Worm (Caenorhabditis elegans) whole organism, L4 larva: ENCODE data around the gene R12H7.4.
A peak's percentile ranks its signal among the peaks of the same experiment; 100 is the strongest.

ENCODE experiments used
- D1046.2 ChIP-seq: fragments of 200-800 bp; sonication (Bioruptor generic); IDR thresholded peaks from 2 replicates; pipeline ENCODE4 v1.3.6; 2022; ENCODE audit warnings: missing genetic modification characterization, missing compliant biosample characterization
- F37D6.2 ChIP-seq: sonication (generic microtip); optimal IDR thresholded peaks from 2 replicates; lab custom pipeline; 2016; ENCODE audit warnings: mild to moderate bottlenecking, missing genetic modification characterization, missing compliant biosample characterization
- F49E8.2 ChIP-seq: sonication (generic microtip); optimal IDR thresholded peaks from 2 replicates; lab custom pipeline; 2016; ENCODE audit warnings: missing compliant biosample characterization, mild to moderate bottlenecking, missing genetic modification characterization, borderline replicate concordance
- Y75B8A.6 ChIP-seq: fragments of 200-800 bp; sonication (Bioruptor generic); IDR thresholded peaks from 2 replicates; pipeline ENCODE4 v1.3.6; 2022; ENCODE audit warnings: missing genetic modification reagents, missing genetic modification characterization, missing compliant biosample characterization
- ZK337.2 ChIP-seq: fragments of 200-800 bp; sonication (Bioruptor generic); IDR thresholded peaks from 2 replicates; pipeline ENCODE4 v1.3.6; 2022; ENCODE audit warnings: missing genetic modification reagents, missing genetic modification characterization, missing compliant biosample characterization
- ZK546.5 ChIP-seq, 2 experiments: sonication (generic microtip); optimal IDR thresholded peaks; 2 replicates each; lab custom pipeline; 2017; ENCODE audit warnings: missing biosample characterization in 2 of 2, missing genetic modification characterization in 2 of 2
- aha-1 ChIP-seq: fragments of 150-350 bp; peaks from one replicate; lab custom pipeline; 2014; ENCODE audit warnings: missing biosample characterization, missing genetic modification characterization
- aly-2 ChIP-seq: sonication (generic microtip); optimal IDR thresholded peaks from 2 replicates; lab custom pipeline; 2018; ENCODE audit warnings: missing biosample characterization, missing genetic modification characterization
- ama-1 ChIP-seq: fragments of 150-350 bp; optimal IDR thresholded peaks from 2 replicates; lab custom pipeline; 2014; ENCODE audit warnings: inconsistent platforms, mixed read lengths
- arid-1 ChIP-seq: fragments of 200-800 bp; sonication (Bioruptor generic); conservative IDR thresholded peaks from 2 replicates; pipeline ENCODE4 v1.3.6; 2022; ENCODE audit warnings: missing genetic modification reagents, missing genetic modification characterization, missing compliant biosample characterization
- attf-4 ChIP-seq: sonication (generic microtip); optimal IDR thresholded peaks from 3 replicates; lab custom pipeline; 2017; ENCODE audit warnings: missing biosample characterization, missing genetic modification characterization
- ceh-28 ChIP-seq: fragments of 150-350 bp; optimal IDR thresholded peaks from 2 replicates; lab custom pipeline; 2014; ENCODE audit warnings: missing biosample characterization, missing genetic modification reagents, missing genetic modification characterization
- ceh-32 ChIP-seq: sonication (generic microtip); optimal IDR thresholded peaks from 2 replicates; lab custom pipeline; 2016; ENCODE audit warnings: mild to moderate bottlenecking, missing genetic modification characterization, missing compliant biosample characterization; ENCODE audit not compliant: poor library complexity
- ceh-62 ChIP-seq: sonication (generic microtip); optimal IDR thresholded peaks from 2 replicates; lab custom pipeline; 2017; ENCODE audit warnings: missing biosample characterization, missing genetic modification characterization
- ceh-82 ChIP-seq: sonication (generic microtip); optimal IDR thresholded peaks from 2 replicates; lab custom pipeline; 2017; ENCODE audit warnings: missing biosample characterization, missing genetic modification characterization
- ces-1 ChIP-seq: fragments of 150-350 bp; sonication (generic microtip); optimal IDR thresholded peaks from 4 replicates; lab custom pipeline; 2014; ENCODE audit warnings: missing biosample characterization, missing genetic modification reagents, missing genetic modification characterization
- ctbp-1 ChIP-seq: fragments of 200-800 bp; sonication (Bioruptor generic); IDR thresholded peaks from 2 replicates; pipeline ENCODE4 v1.3.6; 2022; ENCODE audit warnings: missing genetic modification reagents, missing genetic modification characterization, missing compliant biosample characterization
- daf-16 ChIP-seq, 3 experiments: sonication (generic microtip); optimal IDR thresholded peaks; 2 replicates each; lab custom pipeline; 2016 to 2017; ENCODE audit warnings: missing genetic modification characterization in 3 of 3, missing genetic modification reagents in 3 of 3, mild to moderate bottlenecking in 2 of 3, missing compliant biosample characterization in 2 of 3, missing biosample characterization in 1 of 3, moderate library complexity in 1 of 3
- daf-19 ChIP-seq: fragments of 200-800 bp; sonication (Bioruptor generic); conservative IDR thresholded peaks from 2 replicates; pipeline ENCODE4 v1.3.6; 2022; ENCODE audit warnings: missing genetic modification characterization, missing compliant biosample characterization
- dmd-6 ChIP-seq: fragments of 200-800 bp; sonication (Bioruptor generic); IDR thresholded peaks from 2 replicates; pipeline ENCODE4 v1.3.6; 2022; ENCODE audit warnings: missing genetic modification reagents, missing genetic modification characterization, missing compliant biosample characterization
- dmd-8 ChIP-seq: fragments of 200-800 bp; sonication (Bioruptor generic); IDR thresholded peaks from 2 replicates; pipeline ENCODE4 v1.3.6; 2022; ENCODE audit warnings: missing genetic modification characterization, missing compliant biosample characterization
- dpl-1 ChIP-seq: fragments of 150-350 bp; optimal IDR thresholded peaks from 2 replicates; lab custom pipeline; 2014; ENCODE audit warnings: missing biosample characterization, missing genetic modification reagents, missing genetic modification characterization
- egl-27 ChIP-seq: sonication (generic microtip); optimal IDR thresholded peaks from 3 replicates; lab custom pipeline; 2017; ENCODE audit warnings: missing biosample characterization, missing genetic modification reagents, missing genetic modification characterization
- egl-43 ChIP-seq: fragments of 200-800 bp; sonication (Bioruptor generic); IDR thresholded peaks from 2 replicates; pipeline ENCODE4 v1.3.6; 2022; ENCODE audit warnings: missing genetic modification reagents, missing genetic modification characterization, missing compliant biosample characterization
- fkh-10 ChIP-seq: fragments of 150-350 bp; optimal IDR thresholded peaks from 2 replicates; lab custom pipeline; 2014; ENCODE audit warnings: missing biosample characterization, missing genetic modification reagents, missing genetic modification characterization
- gei-8 ChIP-seq: fragments of 200-800 bp; sonication (Bioruptor generic); optimal IDR thresholded peaks from 2 replicates; lab custom pipeline; 2018; ENCODE audit warnings: mild to moderate bottlenecking, missing genetic modification characterization, missing compliant biosample characterization
- hif-1 ChIP-seq, 2 experiments: sonication (generic microtip); optimal IDR thresholded peaks; 2 replicates each; lab custom pipeline; 2016 to 2017; ENCODE audit warnings: missing compliant biosample characterization in 2 of 2, missing genetic modification characterization in 2 of 2, missing genetic modification reagents in 2 of 2, missing genotype in 2 of 2, mild to moderate bottlenecking in 1 of 2
- hlh-11 ChIP-seq: fragments of 200-800 bp; sonication (Bioruptor generic); optimal IDR thresholded peaks from 2 replicates; lab custom pipeline; 2018; ENCODE audit warnings: mild to moderate bottlenecking, missing genetic modification characterization, missing compliant biosample characterization
- lim-7 ChIP-seq: fragments of 200-800 bp; sonication (Bioruptor generic); IDR thresholded peaks from 2 replicates; pipeline ENCODE4 v1.3.6; 2022; ENCODE audit warnings: missing genetic modification characterization, missing compliant biosample characterization
- lin-13 ChIP-seq: fragments of 150-350 bp; optimal IDR thresholded peaks from 2 replicates; lab custom pipeline; 2014; ENCODE audit warnings: missing biosample characterization, missing genetic modification reagents, missing genetic modification characterization
- lin-29 ChIP-seq: fragments of 200-800 bp; sonication (Bioruptor generic); IDR thresholded peaks from 2 replicates; pipeline ENCODE4 v1.3.6; 2022; ENCODE audit warnings: missing genetic modification reagents, missing genetic modification characterization, missing compliant biosample characterization
- lin-38 ChIP-seq: fragments of 200-800 bp; sonication (Bioruptor generic); IDR thresholded peaks from 2 replicates; pipeline ENCODE4 v1.3.6; 2022; ENCODE audit warnings: missing genetic modification reagents, missing genetic modification characterization, missing compliant biosample characterization
- lir-3 ChIP-seq: sonication (generic microtip); optimal IDR thresholded peaks from 2 replicates; lab custom pipeline; 2016; ENCODE audit warnings: mild to moderate bottlenecking, missing genetic modification characterization, missing compliant biosample characterization
- madf-5 ChIP-seq, 2 experiments: fragments of 200-800 bp; sonication (Bioruptor generic); IDR thresholded peaks; 2 replicates each; pipeline ENCODE4 v1.3.6; 2022; ENCODE audit warnings: missing compliant biosample characterization in 2 of 2, missing genetic modification characterization in 2 of 2
- mes-2 ChIP-seq: sonication (generic microtip); optimal IDR thresholded peaks from 2 replicates; lab custom pipeline; 2016; ENCODE audit warnings: missing genotype, mild to moderate bottlenecking, missing genetic modification characterization, missing compliant biosample characterization; ENCODE audit not compliant: poor library complexity, severe bottlenecking
- mxl-3 ChIP-seq: fragments of 200-800 bp; sonication (Bioruptor generic); optimal IDR thresholded peaks from 2 replicates; lab custom pipeline; 2018; ENCODE audit warnings: mild to moderate bottlenecking, missing genetic modification characterization, missing compliant biosample characterization
- nhr-102 ChIP-seq: sonication (generic microtip); optimal IDR thresholded peaks from 2 replicates; lab custom pipeline; 2016; ENCODE audit warnings: mild to moderate bottlenecking, missing genetic modification characterization, moderate library complexity, missing compliant biosample characterization
- nhr-11 ChIP-seq: fragments of 150-350 bp; optimal IDR thresholded peaks from 2 replicates; lab custom pipeline; 2014; ENCODE audit warnings: missing biosample characterization, missing genetic modification characterization
- nhr-28 ChIP-seq: fragments of 150-350 bp; optimal IDR thresholded peaks from 2 replicates; lab custom pipeline; 2014; ENCODE audit warnings: missing biosample characterization, missing genetic modification characterization
- nhr-42 ChIP-seq: fragments of 200-800 bp; sonication (Bioruptor generic); IDR thresholded peaks from 2 replicates; pipeline ENCODE4 v1.3.6; 2022; ENCODE audit warnings: missing genetic modification characterization, missing compliant biosample characterization
- nhr-48 ChIP-seq: sonication (generic microtip); optimal IDR thresholded peaks from 2 replicates; lab custom pipeline; 2016; ENCODE audit warnings: mild to moderate bottlenecking, missing genetic modification characterization, missing compliant biosample characterization
- nhr-76 ChIP-seq: fragments of 150-350 bp; optimal IDR thresholded peaks from 2 replicates; lab custom pipeline; 2014; ENCODE audit warnings: missing biosample characterization, missing genetic modification characterization
- nhr-77 ChIP-seq: fragments of 150-350 bp; optimal IDR thresholded peaks from 2 replicates; lab custom pipeline; 2014; ENCODE audit warnings: missing biosample characterization, missing genetic modification characterization
- sdz-12 ChIP-seq: fragments of 200-800 bp; sonication (Bioruptor generic); optimal IDR thresholded peaks from 2 replicates; lab custom pipeline; 2018; ENCODE audit warnings: mild to moderate bottlenecking, missing genetic modification characterization, missing compliant biosample characterization
- snpc-1.2 ChIP-seq: fragments of 200-800 bp; sonication (Bioruptor generic); IDR thresholded peaks from 2 replicates; pipeline ENCODE4 v1.3.6; 2022; ENCODE audit warnings: missing genetic modification reagents, missing genetic modification characterization, missing compliant biosample characterization
- snpc-4 ChIP-seq: fragments of 150-350 bp; optimal IDR thresholded peaks from 2 replicates; lab custom pipeline; 2014; ENCODE audit warnings: missing biosample characterization, missing genetic modification characterization
- spr-1 ChIP-seq: sonication (generic microtip); optimal IDR thresholded peaks from 2 replicates; lab custom pipeline; 2016; ENCODE audit warnings: mild to moderate bottlenecking, missing genetic modification characterization, missing compliant biosample characterization
- tag-97 ChIP-seq: fragments of 200-800 bp; sonication (Bioruptor generic); IDR thresholded peaks from 2 replicates; pipeline ENCODE4 v1.3.6; 2022; ENCODE audit warnings: missing genetic modification characterization, missing compliant biosample characterization
- zfp-2 ChIP-seq: sonication (generic microtip); optimal IDR thresholded peaks from 2 replicates; lab custom pipeline; 2016; ENCODE audit warnings: mild to moderate bottlenecking, missing genetic modification characterization, missing compliant biosample characterization
- zfp-3 ChIP-seq: fragments of 200-800 bp; sonication (Bioruptor generic); conservative IDR thresholded peaks from 2 replicates; pipeline ENCODE4 v1.3.6; 2022; ENCODE audit warnings: missing genetic modification reagents, missing genetic modification characterization, missing compliant biosample characterization
- zip-11 ChIP-seq: fragments of 200-800 bp; sonication (Bioruptor generic); IDR thresholded peaks from 2 replicates; pipeline ENCODE4 v1.3.6; 2022; ENCODE audit warnings: missing genetic modification characterization, missing compliant biosample characterization

R12H7.4 gene

DNA sequence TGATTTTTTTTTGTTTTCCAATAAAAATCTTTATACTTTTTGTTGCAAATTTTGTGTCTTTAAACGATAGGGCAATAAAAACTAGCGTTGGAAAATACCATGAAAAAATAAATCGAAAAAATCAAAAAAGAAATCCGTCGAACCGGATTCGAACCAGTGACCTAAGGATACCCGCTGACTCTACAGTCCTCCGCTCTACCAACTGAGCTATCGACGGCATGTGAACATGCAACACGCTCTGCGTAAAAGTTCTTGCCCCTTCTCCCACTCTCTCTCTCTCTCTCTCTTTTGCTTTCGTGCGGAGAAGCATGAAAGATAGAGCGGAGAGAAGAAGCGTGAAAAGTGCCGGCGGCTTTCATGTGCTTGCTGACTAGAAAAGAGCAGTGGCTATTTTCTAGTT lies 47.6 kb downstream of the R12H7.4 start (continued):
- TF ChIP-seq fkh-10 (peak; percentile 63), dmd-8 (GFP tag; lab: Robert Waterston, UW) (peak; percentile 87), aly-2 (tag; lab: Kevin White, UChicago) (no peak), Y75B8A.6 (GFP tag; lab: Robert Waterston, UW) (peak; percentile 79; the same call in 1 of the 2 replicates), F49E8.2 (tag; lab: Kevin White, UChicago) (peak; percentile 39), snpc-1.2 (peak; percentile 89), ces-1 (GFP tag; lab: Kevin White, UChicago) (no peak), nhr-11 (tag; lab: Kevin White, UChicago) (no peak), spr-1 (peak; percentile 60), snpc-4 (tag; lab: Kevin White, UChicago) (no peak), madf-5 (GFP tag; IDR thresholded peaks at IDR 0.05; lab: Robert Waterston, UW) (peak; percentile 54 to 81; a peak in 2 of 4 replicates), ceh-32 (tag; lab: Kevin White, UChicago) (peak; percentile 45), nhr-48 (tag; lab: Kevin White, UChicago) (peak; percentile 71), lin-38 (GFP tag; lab: Robert Waterston, UW) (no peak), ZK337.2 (peak; percentile 82), sdz-12 (GFP tag; lab: Kevin White, UChicago) (peak; percentile 49), nhr-76 (tag; lab: Kevin White, UChicago) (no peak), D1046.2 (GFP tag; lab: Robert Waterston, UW) (peak; percentile 80; the same call in 1 of the 2 replicates), gei-8 (GFP tag; lab: Kevin White, UChicago) (peak; percentile 62), dpl-1 (GFP tag; lab: Kevin White, UChicago) (no peak), daf-16 (GFP tag; optimal IDR thresholded peaks at IDR 0.05; lab: Kevin White, UChicago) (peak; percentile 59 to 81), daf-16 (tag; optimal IDR thresholded peaks at IDR 0.05; lab: Kevin White, UChicago) (peak; percentile 44), attf-4 (tag; lab: Kevin White, UChicago) (no peak), ZK546.5 (tag; optimal IDR thresholded peaks at IDR 0.05; lab: Kevin White, UChicago) (no peak), zfp-3 (peak; percentile 65; the same call in 1 of the 2 replicates), zfp-2 (no peak), lin-13 (GFP tag; lab: Kevin White, UChicago) (peak; percentile 55), lin-29 (GFP tag; lab: Robert Waterston, UW) (peak; percentile 74; the same call in 1 of the 2 replicates), lim-7 (GFP tag; lab: Robert Waterston, UW) (peak; percentile 94), mxl-3 (peak; percentile 54), lir-3 (tag; lab: Kevin White, UChicago) (peak; percentile 70), ceh-28 (no peak), F37D6.2 (tag; lab: Kevin White, UChicago) (peak; percentile 59), hif-1 (tag; optimal IDR thresholded peaks at IDR 0.05; lab: Kevin White, UChicago) (peak; percentile 33 to 51), nhr-77 (tag; lab: Kevin White, UChicago) (peak; percentile 22), egl-43 (GFP tag; lab: Robert Waterston, UW) (peak; percentile 95), nhr-28 (peak; percentile 46), nhr-42 (GFP tag; lab: Robert Waterston, UW) (0 out of 2 replicates have a peak, but pooled peaks have one; percentile 71), arid-1 (GFP tag; lab: Robert Waterston, UW) (peak; percentile 93), hlh-11 (tag; lab: Kevin White, UChicago) (peak; percentile 41), egl-27 (tag; lab: Kevin White, UChicago) (no peak), ctbp-1 (GFP tag; lab: Robert Waterston, UW) (peak; percentile 82), daf-19 (GFP tag; lab: Robert Waterston, UW) (0 out of 2 replicates have a peak, but pooled peaks have one; percentile 31), ceh-82 (tag; lab: Kevin White, UChicago) (no peak), tag-97 (GFP tag; lab: Robert Waterston, UW) (no peak), aha-1 (tag; lab: Kevin White, UChicago) (peak; percentile 98), mes-2 (no peak), ama-1 (lab: Kevin White, UChicago) (no peak), nhr-102 (tag; lab: Kevin White, UChicago) (peak; percentile 70), dmd-6 (GFP tag; lab: Robert Waterston, UW) (peak; percentile 71), zip-11 (GFP tag; lab: Robert Waterston, UW) (peak; percentile 65; the same call in 1 of the 2 replicates), ceh-62 (no peak)
